Worm (Caenorhabditis elegans) whole organism, L4/young adult: ENCODE measurements around the gene sru-24.

Source experiments
- W03F9.2 ChIP-seq: fragments of 150-350 bp; optimal IDR thresholded peaks from 2 replicates; lab custom pipeline; 2014; ENCODE audit warnings: missing biosample characterization, missing genetic modification characterization
- him-1 ChIP-seq: sonication (generic microtip); optimal IDR thresholded peaks from 2 replicates; lab custom pipeline; 2016; ENCODE audit warnings: missing genotype, missing genetic modification reagents, missing genetic modification characterization, missing compliant biosample characterization

DNA sequence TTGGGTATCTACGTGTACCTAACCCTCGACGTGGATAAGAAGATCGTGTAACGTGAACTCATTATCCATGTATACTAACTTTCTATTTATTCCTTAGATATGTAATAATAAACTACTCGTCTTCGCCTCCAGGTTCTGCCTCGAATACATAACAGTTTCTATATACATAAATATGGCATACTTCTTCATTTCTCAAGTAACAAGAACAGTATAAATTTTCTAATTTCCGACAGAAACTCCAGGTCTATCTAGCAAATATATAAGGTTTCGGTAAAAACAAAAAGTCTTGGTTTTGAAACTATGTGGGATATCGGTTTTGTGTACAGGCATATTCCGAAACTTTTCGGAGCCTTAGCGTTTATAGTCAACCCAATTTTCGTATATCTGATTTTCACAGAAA is 32.9 kb downstream of the sru-24 start, which contains the start of gene srj-37:
- TF ChIP-seq him-1 (tag; lab: Kevin White, UChicago) (no peak), W03F9.2 (tag; lab: Kevin White, UChicago) (no peak)
